Fruit fly (Drosophila melanogaster) whole organism, larva: ENCODE data around the gene cno.

ENCODE experiments used
- noc ChIP-seq: fragments of 200-800 bp; sonication (Bioruptor generic); optimal IDR thresholded peaks from 3 replicates; lab custom pipeline; 2019; ENCODE audit warnings: missing biosample characterization, mild to moderate bottlenecking, missing genetic modification characterization, moderate library complexity

cno gene

DNA sequence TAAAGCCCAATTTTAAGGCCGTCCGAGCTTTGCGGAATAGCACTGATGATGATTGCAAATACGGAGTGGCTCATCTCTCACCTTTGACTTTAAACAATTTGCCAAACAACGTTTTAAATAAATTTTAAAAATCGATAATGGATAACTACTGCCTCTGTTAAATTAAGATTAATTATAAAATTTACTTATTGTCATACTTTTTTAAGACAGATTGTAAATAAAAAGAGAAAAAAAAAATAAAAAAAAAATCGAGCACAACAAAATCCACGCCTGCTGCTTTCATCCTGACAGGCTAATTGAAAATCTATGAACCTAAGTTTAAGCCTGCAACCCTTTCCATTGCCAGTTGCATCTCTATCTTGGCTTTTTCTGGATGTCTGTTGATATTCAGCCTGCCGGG is 78.4 kb downstream of the cno start, which contains the start of gene CG12589:
Gene CG12589 (minus strand): TSS at position 101 of the 400 bp plus-strand sequence.
- TF ChIP-seq noc, result no peak

DNA sequence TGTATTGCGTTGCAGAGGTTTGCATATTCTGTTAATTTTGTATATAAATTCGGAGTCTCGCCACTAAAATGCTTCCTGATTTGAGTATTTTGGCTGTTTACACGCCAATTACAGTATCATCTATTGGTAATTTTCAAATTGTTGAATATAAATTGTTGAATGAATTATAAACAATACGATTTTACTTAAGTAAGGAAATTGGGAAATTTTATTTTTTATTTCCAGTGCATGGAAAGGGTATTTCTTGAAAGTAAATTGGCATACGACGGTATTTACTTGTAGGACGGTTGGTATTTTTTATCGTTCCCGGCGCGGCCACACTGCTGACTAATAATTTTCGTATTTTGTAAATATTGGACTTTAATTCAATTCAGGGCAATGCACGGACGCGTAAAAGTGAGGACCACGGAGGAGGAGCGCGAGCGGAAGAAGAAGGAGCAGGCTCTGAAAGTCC is 89.4 kb downstream of the cno start, which contains the start of gene RabGGTa:
Gene RabGGTa (plus strand): TSS at position 298 of the 454 bp plus-strand sequence.
- no peak for TF ChIP-seq noc

dm6 chr3R:5126884-5127283 is 90.4 kb downstream of the cno start:
- TF ChIP-seq noc, result no peak

DNA sequence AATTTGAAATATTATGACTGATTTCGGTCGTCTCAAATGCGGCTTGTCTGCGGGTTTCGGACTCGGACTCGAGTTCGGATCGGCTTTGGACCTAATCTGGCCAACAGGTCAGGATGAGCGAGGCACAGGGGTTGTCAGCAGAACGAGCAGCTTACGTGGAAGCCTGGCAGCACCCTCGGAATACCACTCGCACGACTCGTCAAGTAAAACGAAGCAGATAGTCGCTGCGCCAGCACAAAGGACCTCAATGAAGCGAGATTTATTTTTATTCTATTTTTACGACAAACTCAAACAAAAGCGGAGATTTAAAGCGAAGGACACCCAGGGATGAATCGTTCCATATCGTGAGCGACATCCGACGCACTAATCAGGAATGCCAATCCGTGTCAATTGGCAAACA is 91.4 kb downstream of the cno start:
- TF ChIP-seq noc, result no peak

- no peak for TF ChIP-seq noc
Observed at dm6 chr3R:5124928-5125327, 92.3 kb downstream of the cno start.

dm6 chr3R:5122266-5123096 is 94.8 kb downstream of the cno start:
- no peak for TF ChIP-seq noc

DNA sequence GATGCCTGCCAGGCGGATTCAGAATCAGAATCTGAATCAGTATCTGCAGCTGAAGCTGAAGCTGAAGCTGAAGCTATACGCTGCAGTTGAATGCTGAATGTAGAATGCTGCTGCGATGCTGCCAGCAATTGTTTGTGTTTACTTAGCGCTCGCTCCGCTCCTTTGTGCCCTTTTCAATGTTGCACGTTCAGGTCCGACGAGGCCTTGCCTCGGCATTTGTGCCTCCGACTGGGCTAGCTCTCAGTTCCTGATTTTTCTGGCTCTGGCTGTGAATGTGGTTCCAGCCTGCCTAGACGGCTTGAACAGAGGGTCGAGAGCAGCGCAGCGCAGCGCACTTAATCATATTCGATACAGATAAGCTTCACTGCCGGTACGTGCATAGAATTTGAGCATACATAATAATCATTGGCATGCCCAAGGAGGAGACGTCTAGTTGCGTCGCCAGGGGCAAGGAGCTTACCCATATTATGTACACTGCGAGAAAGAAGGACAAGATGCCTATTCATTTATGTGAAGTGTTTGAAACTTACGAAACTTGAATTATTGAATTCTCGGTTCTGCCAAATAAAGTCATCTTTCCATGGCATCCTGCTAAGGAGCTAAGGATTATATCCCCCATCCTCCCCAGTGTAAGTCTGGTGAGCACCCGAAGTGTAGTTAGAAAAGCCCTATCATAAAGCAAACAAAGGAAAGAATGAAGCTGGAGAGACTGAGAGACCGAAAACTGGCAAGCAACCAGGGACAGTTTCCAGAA is 96.6 kb downstream of the cno start:
- TF ChIP-seq noc, result no peak
